Worm (Caenorhabditis elegans) whole organism, L3 larva: ENCODE measurements around the gene tag-329.

ENCODE experiments used
- ama-1 ChIP-seq: fragments of 150-350 bp; optimal IDR thresholded peaks from 2 replicates; lab custom pipeline; 2018
- ceh-16 ChIP-seq: sonication (generic microtip); optimal IDR thresholded peaks from 2 replicates; lab custom pipeline; 2017; ENCODE audit warnings: missing biosample characterization, missing genetic modification characterization
- ceh-82 ChIP-seq: fragments of 150-350 bp; optimal IDR thresholded peaks from 2 replicates; lab custom pipeline; 2014; ENCODE audit warnings: missing biosample characterization, missing genetic modification characterization
- egl-27 ChIP-seq: sonication (generic microtip); optimal IDR thresholded peaks from 4 replicates; lab custom pipeline; 2017; ENCODE audit warnings: missing biosample characterization, missing genetic modification reagents, missing genetic modification characterization
- nhr-12 ChIP-seq: fragments of 150-350 bp; optimal IDR thresholded peaks from 2 replicates; lab custom pipeline; 2014; ENCODE audit warnings: missing biosample characterization, missing genetic modification characterization
- nhr-67 ChIP-seq: fragments of 150-350 bp; optimal IDR thresholded peaks from 2 replicates; lab custom pipeline; 2014; ENCODE audit warnings: missing biosample characterization, missing genetic modification characterization
- pha-4 ChIP-seq: fragments of 150-350 bp; optimal IDR thresholded peaks from 2 replicates; lab custom pipeline; 2014; ENCODE audit warnings: missing biosample characterization, missing genetic modification reagents, missing genetic modification characterization
- unc-62 ChIP-seq: fragments of 150-350 bp; sonication (generic microtip); optimal IDR thresholded peaks from 4 replicates; lab custom pipeline; 2014; ENCODE audit warnings: missing biosample characterization, missing genetic modification reagents, missing genetic modification characterization
- ztf-11 ChIP-seq: fragments of 150-350 bp; optimal IDR thresholded peaks from 2 replicates; lab custom pipeline; 2014; ENCODE audit warnings: missing biosample characterization, missing genetic modification characterization
- ztf-4 ChIP-seq: fragments of 150-350 bp; optimal IDR thresholded peaks from 2 replicates; lab custom pipeline; 2014; ENCODE audit warnings: missing biosample characterization, missing genetic modification characterization

DNA sequence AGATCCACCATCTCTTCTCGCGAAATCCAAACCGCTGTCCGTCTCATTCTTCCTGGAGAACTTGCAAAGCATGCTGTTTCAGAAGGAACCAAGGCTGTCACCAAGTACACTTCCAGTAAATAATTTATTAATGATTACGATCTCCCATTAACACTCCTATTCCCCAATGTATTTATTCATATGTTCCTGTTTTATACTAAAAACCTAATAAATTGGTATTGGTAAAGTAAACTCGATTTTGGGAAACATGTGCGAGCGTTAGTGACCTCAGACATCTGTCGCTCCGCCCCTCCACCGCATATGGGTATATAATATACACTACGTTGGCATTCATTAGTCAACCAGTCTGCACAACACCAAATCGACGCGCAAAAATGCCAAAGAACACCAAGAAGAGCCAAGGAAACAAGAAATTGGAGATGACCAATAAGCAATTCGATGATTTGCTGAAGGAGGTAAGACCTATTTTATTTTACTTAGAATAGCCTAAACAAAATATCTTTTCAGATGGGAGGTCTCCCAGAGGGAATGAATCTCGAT is 11.4 kb downstream of the tag-329 start, which contains the start of gene C50F4.6:
- TF ChIP-seq ama-1: peak; percentile 48
- no peak for TF ChIP-seq unc-62 (GFP tag; lab: Kevin White, UChicago)
- no peak for TF ChIP-seq nhr-67 (tag; lab: Kevin White, UChicago)
- no peak for TF ChIP-seq egl-27 (tag; lab: Kevin White, UChicago)
- no peak for TF ChIP-seq ceh-82 (tag; lab: Kevin White, UChicago)
- no peak for TF ChIP-seq nhr-12 (tag; lab: Kevin White, UChicago)
- no peak for TF ChIP-seq ztf-11 (tag; lab: Kevin White, UChicago)
- no peak for TF ChIP-seq ceh-16
- no peak for TF ChIP-seq pha-4 (tag; lab: Kevin White, UChicago)
- no peak for TF ChIP-seq ztf-4 (tag; lab: Kevin White, UChicago)
